Worm (Caenorhabditis elegans) whole organism, early embryonic: ENCODE data around the gene moe-3.

Source experiments
- F13C5.2 ChIP-seq: sonication (generic microtip); optimal IDR thresholded peaks from 2 replicates; lab custom pipeline; 2017; ENCODE audit warnings: mild to moderate bottlenecking, missing genetic modification characterization, inconsistent platforms, missing compliant biosample characterization
- ama-1 ChIP-seq: fragments of 150-350 bp; optimal IDR thresholded peaks from 2 replicates; lab custom pipeline; 2014
- ceh-13 ChIP-seq: fragments of 200-800 bp; sonication (Bioruptor generic); optimal IDR thresholded peaks from 2 replicates; lab custom pipeline; 2018; ENCODE audit warnings: mild to moderate bottlenecking, missing genetic modification characterization, missing compliant biosample characterization
- ceh-36 ChIP-seq: sonication (generic microtip); optimal IDR thresholded peaks from 2 replicates; lab custom pipeline; 2016; ENCODE audit warnings: missing genetic modification characterization, inconsistent platforms, missing compliant biosample characterization
- flt-1 ChIP-seq: fragments of 200-800 bp; sonication (Bioruptor generic); IDR thresholded peaks from 2 replicates; pipeline ENCODE4 v1.3.6; 2022; ENCODE audit warnings: missing genetic modification characterization, missing compliant biosample characterization
- hmbx-1 ChIP-seq: sonication (generic microtip); optimal IDR thresholded peaks from 2 replicates; lab custom pipeline; 2016; ENCODE audit warnings: mild to moderate bottlenecking, missing genetic modification characterization, missing compliant biosample characterization
- hmg-4 ChIP-seq: fragments of 200-800 bp; sonication (Bioruptor generic); optimal IDR thresholded peaks from 2 replicates; lab custom pipeline; 2018; ENCODE audit warnings: mild to moderate bottlenecking, missing genetic modification characterization, missing compliant biosample characterization
- hnd-1 ChIP-seq: sonication (generic microtip); optimal IDR thresholded peaks from 2 replicates; lab custom pipeline; 2016; ENCODE audit warnings: missing genetic modification characterization, missing compliant biosample characterization
- pes-1 ChIP-seq: fragments of 200-800 bp; sonication (Bioruptor generic); IDR thresholded peaks from 2 replicates; pipeline ENCODE4 v1.3.6; 2022; ENCODE audit warnings: missing genetic modification reagents, missing genetic modification characterization, missing compliant biosample characterization
- scrt-1 ChIP-seq: fragments of 200-800 bp; sonication (Bioruptor generic); IDR thresholded peaks from 2 replicates; pipeline ENCODE4 v1.3.6; 2022; ENCODE audit warnings: missing genetic modification characterization, missing compliant biosample characterization
- sea-1 ChIP-seq: fragments of 200-800 bp; sonication (Bioruptor generic); conservative IDR thresholded peaks from 2 replicates; pipeline ENCODE4 v1.3.6; 2022; ENCODE audit warnings: missing genetic modification characterization, missing compliant biosample characterization
- tra-4 ChIP-seq: sonication (generic microtip); optimal IDR thresholded peaks from 2 replicates; lab custom pipeline; 2017; ENCODE audit warnings: missing genetic modification characterization, missing compliant biosample characterization

DNA sequence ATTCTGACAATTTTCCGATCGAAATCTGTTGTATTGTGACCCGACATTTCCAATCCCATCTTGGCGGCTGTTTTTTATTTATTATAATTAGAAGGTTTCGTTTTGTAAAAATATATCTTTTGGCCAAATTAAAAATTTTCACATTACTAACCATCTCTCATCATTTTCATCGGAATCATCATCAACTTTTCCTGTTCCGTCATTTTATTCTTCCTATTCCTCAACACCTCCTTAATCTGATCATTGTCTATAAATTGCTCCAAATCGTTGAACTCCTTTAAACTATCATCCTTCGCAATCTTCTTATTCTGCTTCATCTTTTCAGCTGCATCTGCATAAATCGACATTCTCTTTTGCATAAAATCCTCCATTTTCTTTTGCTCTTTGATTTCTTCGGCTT, 23.2 kb downstream of the moe-3 start:
- no peak for TF ChIP-seq pes-1
- TF ChIP-seq F13C5.2 (tag; lab: Kevin White, UChicago) = no peak
- no peak for TF ChIP-seq scrt-1
- no peak for TF ChIP-seq ceh-36 (tag; lab: Kevin White, UChicago)
- TF ChIP-seq sea-1 (GFP tag; lab: Robert Waterston, UW) = no peak
- no peak for TF ChIP-seq hnd-1 (tag; lab: Kevin White, UChicago)
- no peak for TF ChIP-seq flt-1 (GFP tag; lab: Robert Waterston, UW)
- TF ChIP-seq hmbx-1 (tag; lab: Kevin White, UChicago) = no peak
- no peak for TF ChIP-seq tra-4
- no peak for TF ChIP-seq hmg-4
- TF ChIP-seq ceh-13 (GFP tag; lab: Kevin White, UChicago) = no peak
- no peak for TF ChIP-seq ama-1 (lab: Kevin White, UChicago)
